Fruit fly (Drosophila melanogaster): ENCODE data around the gene CG6236.

CG6236 gene

DNA sequence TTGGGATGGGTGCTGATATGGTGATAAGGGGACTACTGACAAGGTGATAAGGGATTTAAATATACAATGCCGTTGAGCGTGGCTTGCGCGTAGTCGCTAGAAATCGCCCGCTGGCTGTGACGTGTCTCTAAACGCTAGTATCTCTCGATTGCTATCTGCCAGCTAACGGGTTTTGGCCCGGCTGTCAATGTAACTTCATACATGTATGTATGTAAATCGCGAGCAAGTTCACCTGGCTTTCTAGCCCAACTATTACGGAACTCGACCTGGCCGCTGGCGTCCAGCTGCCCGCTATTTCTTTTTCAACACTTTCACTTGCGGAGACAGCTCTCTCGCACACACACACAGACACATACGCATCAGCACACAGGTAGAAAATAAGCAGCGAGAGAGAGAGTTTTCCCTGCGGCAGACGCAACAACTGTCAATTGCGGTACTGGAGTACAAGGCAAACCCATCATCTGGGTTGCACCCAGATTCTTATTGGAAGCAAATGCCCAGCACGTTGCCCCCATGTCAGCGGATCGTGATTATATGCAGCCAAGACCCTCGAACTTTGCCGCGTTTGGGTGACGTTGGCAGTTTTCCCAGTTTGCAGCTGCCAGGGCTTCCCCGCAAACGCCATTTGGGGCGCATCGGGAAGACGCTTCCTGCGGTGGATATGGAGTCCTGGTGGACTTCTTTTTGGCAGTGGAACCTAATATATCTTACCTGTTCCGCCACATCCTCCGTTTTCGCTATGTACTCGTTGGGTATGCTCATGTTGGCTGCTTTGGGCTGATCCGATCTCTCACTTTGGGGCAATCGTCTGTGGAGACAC is 17.3 kb upstream of the CG6236 start:
- TF ChIP-seq CG17801 (GFP tag; optimal IDR thresholded peaks at IDR 0.05; ENCODE audit: partially characterized antibody): no peak

dm6 chr3R:15342926-15343685 is 15.0 kb upstream of the CG6236 start, which contains the start of gene Nagk:
Nagk (minus strand) TSS chr3R:15343256.
- TF ChIP-seq CG17801 (GFP tag; optimal IDR thresholded peaks at IDR 0.05; ENCODE audit: partially characterized antibody): peak; percentile 8

DNA sequence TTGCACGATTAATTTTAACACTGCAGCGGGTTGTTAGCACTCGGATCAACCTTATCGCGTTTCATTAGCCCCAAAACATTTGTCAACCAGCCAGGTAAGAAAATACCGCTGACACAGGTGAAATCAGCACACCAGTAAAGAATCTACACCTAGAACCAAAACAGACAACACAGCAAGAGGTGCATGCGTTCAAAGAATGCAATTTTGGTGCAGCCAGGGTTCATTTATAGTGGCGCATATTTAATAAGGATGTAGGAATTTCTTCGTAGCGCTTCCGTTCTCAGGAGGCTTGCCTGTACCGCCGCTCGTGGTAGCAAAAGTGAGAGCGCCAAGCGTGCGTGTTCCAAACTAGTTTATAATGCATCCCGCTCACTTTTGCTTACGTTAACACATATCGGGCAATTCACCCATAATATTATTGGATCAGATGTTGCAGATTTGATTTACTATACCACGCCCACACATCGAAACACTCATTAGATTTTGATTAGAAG is 14.4 kb upstream of the CG6236 start:
- no peak for TF ChIP-seq CG17801 (GFP tag; optimal IDR thresholded peaks at IDR 0.05; ENCODE audit: partially characterized antibody)

DNA sequence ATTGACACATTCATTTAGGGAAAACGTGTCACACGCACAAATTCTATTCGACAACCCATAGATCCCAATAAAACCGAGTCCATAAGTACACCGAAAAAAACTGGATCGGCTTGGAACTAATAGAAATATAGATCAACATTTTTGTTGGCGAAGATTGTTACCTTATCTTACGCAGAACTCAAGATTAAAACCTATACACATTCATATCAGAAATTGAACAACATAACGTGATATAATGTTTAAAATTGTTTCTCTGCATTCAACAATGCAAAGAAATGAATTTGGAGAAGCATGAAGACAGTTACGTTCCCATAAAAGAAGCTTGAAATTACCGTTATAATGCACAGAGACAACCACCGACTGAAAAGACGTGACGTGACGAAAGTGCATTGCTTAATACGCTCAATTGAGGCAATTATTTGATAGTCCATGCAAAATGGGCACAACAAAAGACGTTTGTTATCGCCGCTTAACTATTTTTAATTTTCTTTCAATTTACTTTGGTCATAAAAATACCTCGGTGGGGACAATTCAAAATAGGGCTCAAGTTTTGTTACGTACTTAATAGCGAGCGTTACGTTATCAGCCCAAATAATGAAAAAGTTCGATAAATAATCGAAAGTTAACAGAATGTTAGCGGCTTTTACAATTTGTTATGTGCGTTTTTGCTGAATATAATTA is 12.1 kb upstream of the CG6236 start, which contains the start of gene SerRS-m:
Gene SerRS-m (plus strand): TSS at position 616 of the 681 bp plus-strand sequence.
- no peak for TF ChIP-seq CG17801 (GFP tag; optimal IDR thresholded peaks at IDR 0.05; ENCODE audit: partially characterized antibody)

DNA sequence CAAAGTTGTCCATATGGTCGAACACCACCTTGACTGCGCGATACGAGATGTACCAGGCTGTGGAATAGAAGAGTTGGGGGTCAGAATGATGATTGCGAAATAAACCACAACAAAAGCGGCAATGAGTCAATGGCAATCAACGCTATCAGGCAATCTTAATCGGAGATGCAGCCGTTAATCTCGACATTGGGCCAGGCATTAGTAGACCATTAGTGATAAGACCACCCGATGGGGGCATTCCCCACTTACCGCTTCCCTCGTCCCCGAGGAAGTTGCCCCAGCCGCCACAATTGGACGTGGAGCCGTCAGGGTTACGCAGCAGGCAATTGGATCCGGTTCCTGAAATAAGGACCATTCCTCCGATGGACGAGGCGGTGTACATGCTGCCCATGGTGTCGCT is 11.0 kb upstream of the CG6236 start:
- no peak for TF ChIP-seq CG17801 (GFP tag; optimal IDR thresholded peaks at IDR 0.05; ENCODE audit: partially characterized antibody)

DNA sequence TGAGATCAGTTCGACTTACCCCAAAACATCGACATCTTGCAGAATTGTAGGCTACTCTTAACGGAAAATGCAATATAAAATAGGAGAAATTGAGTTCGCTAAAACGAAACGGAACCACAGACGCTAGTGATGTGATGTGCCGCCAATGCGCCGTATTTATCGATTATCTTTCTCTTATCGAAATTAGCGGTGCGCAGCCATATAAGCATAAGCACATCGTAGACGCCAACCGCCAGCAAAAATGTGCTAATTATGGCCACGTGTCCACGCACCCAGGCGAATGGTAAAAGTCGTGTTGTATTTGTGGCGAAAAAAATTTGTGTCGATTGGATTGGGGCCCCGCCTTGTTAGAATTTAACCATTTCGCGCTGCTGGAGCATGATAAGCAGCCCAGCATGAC is 4.9 kb upstream of the CG6236 start, which contains the start of the genes Fkbp39 and Cyfip:
Gene Fkbp39 (minus strand): TSS at position 140 of the 400 bp plus-strand sequence.
Gene Cyfip (plus strand): TSS at position 273 of the 400 bp plus-strand sequence.
- TF ChIP-seq CG17801 (GFP tag; optimal IDR thresholded peaks at IDR 0.05; ENCODE audit: partially characterized antibody): peak; percentile 71

- TF ChIP-seq CG17801 (GFP tag; optimal IDR thresholded peaks at IDR 0.05; ENCODE audit: partially characterized antibody): no peak
Observed at dm6 chr3R:15330472-15330871, 2.4 kb upstream of the CG6236 start, which contains the start of gene mRpL9. mRpL9 (plus strand) TSS chr3R:15330738.

DNA sequence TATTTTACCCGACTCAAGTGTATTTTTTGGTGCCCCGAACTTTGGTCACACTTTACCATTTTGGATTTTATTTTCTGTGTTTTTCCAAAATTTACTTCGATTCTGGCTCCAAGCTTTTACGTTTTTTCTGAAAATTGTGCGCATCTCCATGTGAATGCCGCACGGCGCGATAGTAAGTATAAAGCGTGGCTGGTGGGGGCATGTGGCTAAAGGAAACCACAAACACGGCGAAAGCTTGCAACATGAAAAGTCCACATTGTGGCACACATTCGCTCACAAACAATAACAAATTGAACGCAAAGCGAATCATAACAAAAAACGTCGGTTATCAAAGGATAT is 7.4 kb downstream of the CG6236 start, which contains the start of gene ear:
Gene ear (plus strand): TSS at position 10 of the 339 bp plus-strand sequence.
- no peak for TF ChIP-seq CG17801 (GFP tag; optimal IDR thresholded peaks at IDR 0.05; ENCODE audit: partially characterized antibody)

DNA sequence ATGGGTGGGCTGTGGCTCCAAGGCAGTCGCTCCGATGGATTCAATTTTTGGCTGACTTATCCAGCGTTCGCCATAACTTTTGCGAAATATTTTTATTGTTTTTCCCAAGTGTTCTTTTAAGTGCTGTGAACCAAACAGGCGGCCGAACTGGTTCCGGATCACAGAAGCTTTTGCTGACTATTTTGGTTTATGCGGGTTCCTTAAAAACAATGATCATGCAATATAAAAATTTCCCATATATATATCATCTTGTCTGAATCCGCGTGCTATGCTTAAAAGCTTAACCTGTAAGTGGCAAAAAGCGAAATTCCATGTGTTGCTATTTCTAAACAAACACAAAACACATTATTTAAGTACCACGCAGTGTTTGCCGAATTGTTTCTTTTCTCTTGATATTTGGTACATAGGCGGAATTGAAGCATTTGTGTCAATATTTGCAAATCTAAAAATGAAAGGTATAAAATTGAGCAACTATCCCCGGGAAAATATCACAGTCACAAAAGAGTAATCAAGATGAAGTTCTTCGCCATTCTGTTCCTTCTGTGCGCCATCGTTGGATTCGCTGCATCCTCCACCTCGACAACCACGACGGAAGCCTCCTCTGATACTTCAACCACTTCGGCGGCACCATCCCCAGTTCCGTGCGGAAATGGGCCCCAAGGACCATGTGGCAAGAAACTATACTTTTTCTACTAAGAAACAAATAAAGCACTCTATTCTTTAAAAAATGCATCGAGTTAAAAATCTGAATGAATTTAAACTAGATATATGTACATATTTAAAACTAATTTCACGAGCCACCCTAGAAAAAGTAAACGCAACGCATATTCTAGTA is 7.9 kb downstream of the CG6236 start, which contains the start of the genes CG6276 and CG44040:
Gene CG6276 (minus strand): TSS at position 158 of the 835 bp plus-strand sequence.
Gene CG44040 (plus strand): TSS at position 467 of the 835 bp plus-strand sequence.
- peak; percentile 4 for TF ChIP-seq CG17801 (GFP tag; optimal IDR thresholded peaks at IDR 0.05; ENCODE audit: partially characterized antibody)

- no peak for TF ChIP-seq CG17801 (GFP tag; optimal IDR thresholded peaks at IDR 0.05; ENCODE audit: partially characterized antibody)
Observed at dm6 chr3R:15316326-15316725, 11.7 kb downstream of the CG6236 start, which contains the start of gene CG14866. CG14866 (plus strand) TSS chr3R:15316471.

- TF ChIP-seq CG17801 (GFP tag; optimal IDR thresholded peaks at IDR 0.05; ENCODE audit: partially characterized antibody): no peak
Observed at dm6 chr3R:15313836-15314235, 14.2 kb downstream of the CG6236 start.

DNA sequence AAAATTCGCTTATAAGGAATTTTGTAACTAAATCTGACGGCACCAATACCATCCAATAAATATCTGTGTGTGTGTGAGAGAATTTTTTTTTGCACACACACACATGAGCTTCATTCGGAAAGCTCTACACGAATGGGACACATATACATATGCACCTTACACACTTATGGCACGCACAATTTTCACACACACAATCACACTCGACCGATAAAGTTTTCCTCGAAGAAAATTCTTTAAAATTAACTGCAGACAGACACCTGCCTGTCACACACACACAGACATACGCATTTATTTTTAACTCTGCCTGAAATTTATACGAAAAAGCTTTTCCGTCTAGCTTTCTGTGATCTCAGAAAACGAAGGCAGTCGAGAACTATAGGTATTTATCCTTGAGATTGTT is 17.4 kb downstream of the CG6236 start:
- no peak for TF ChIP-seq CG17801 (GFP tag; optimal IDR thresholded peaks at IDR 0.05; ENCODE audit: partially characterized antibody)

- TF ChIP-seq CG17801 (GFP tag; optimal IDR thresholded peaks at IDR 0.05; ENCODE audit: partially characterized antibody): no peak
Observed at dm6 chr3R:15309924-15310323, 18.1 kb downstream of the CG6236 start, which contains the start of gene Tm2. Tm2 (plus strand) TSS chr3R:15310193.

DNA sequence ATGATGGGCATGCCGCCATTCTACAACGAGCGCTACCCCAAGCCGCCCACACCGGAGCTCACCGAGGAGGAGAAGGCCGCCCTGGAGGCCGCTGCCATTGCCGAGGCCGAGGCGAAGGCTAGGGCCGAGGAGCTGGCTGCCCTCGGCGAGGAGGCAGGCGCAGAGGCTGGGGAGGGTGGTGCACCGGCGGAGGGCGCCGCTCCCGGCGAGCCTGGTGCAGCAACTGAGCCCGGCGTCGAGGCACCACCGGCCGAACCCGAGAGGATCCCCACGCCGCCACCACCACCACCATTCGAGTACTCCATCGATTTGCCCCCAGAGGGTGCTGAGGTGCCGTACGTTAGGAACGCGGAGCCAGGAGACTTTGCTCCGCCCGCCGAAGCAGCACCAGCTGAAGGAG is 22.8 kb downstream of the CG6236 start:
- no peak for TF ChIP-seq CG17801 (GFP tag; optimal IDR thresholded peaks at IDR 0.05; ENCODE audit: partially characterized antibody)
